Worm (Caenorhabditis elegans) whole organism, L3 larva: ENCODE results near the gene prmt-5.

Experiments
- ZK546.5 ChIP-seq: sonication (generic microtip); optimal IDR thresholded peaks from 2 replicates; lab custom pipeline; 2017; ENCODE audit warnings: missing biosample characterization, missing genetic modification characterization
- ama-1 ChIP-seq: fragments of 150-350 bp; optimal IDR thresholded peaks from 2 replicates; lab custom pipeline; 2018
- ceh-16 ChIP-seq: sonication (generic microtip); optimal IDR thresholded peaks from 2 replicates; lab custom pipeline; 2017; ENCODE audit warnings: missing biosample characterization, missing genetic modification characterization
- ceh-28 ChIP-seq: fragments of 150-350 bp; optimal IDR thresholded peaks from 2 replicates; lab custom pipeline; 2014; ENCODE audit warnings: missing biosample characterization, missing genetic modification reagents, missing genetic modification characterization
- ceh-82 ChIP-seq: fragments of 150-350 bp; optimal IDR thresholded peaks from 2 replicates; lab custom pipeline; 2014; ENCODE audit warnings: missing biosample characterization, missing genetic modification characterization
- ceh-9 ChIP-seq: sonication (generic microtip); optimal IDR thresholded peaks from 2 replicates; lab custom pipeline; 2018; ENCODE audit warnings: missing biosample characterization, missing genetic modification characterization
- daf-12 ChIP-seq: fragments of 150-350 bp; optimal IDR thresholded peaks from 2 replicates; lab custom pipeline; 2014; ENCODE audit warnings: missing biosample characterization, missing genetic modification reagents, missing genetic modification characterization
- egl-27 ChIP-seq: sonication (generic microtip); optimal IDR thresholded peaks from 4 replicates; lab custom pipeline; 2017; ENCODE audit warnings: missing biosample characterization, missing genetic modification reagents, missing genetic modification characterization
- elt-2 ChIP-seq: sonication (generic microtip); optimal IDR thresholded peaks from 2 replicates; lab custom pipeline; 2016; ENCODE audit warnings: missing genetic modification reagents, mild to moderate bottlenecking, missing genetic modification characterization, missing compliant biosample characterization
- eor-1 ChIP-seq, 2 experiments: fragments of 150-350 bp; optimal IDR thresholded peaks; 2 replicates each; lab custom pipeline; 2014 to 2018; ENCODE audit warnings: missing biosample characterization in 2 of 2, missing genetic modification characterization in 2 of 2
- fkh-10 ChIP-seq: sonication (generic microtip); optimal IDR thresholded peaks from 2 replicates; lab custom pipeline; 2017; ENCODE audit warnings: missing biosample characterization, missing genetic modification reagents, missing genetic modification characterization
- fos-1 ChIP-seq: fragments of 150-350 bp; optimal IDR thresholded peaks from 2 replicates; lab custom pipeline; 2014; ENCODE audit warnings: missing biosample characterization, missing genetic modification characterization
- hmg-11 ChIP-seq: sonication (generic microtip); optimal IDR thresholded peaks from 2 replicates; lab custom pipeline; 2016; ENCODE audit warnings: missing genetic modification characterization, missing compliant biosample characterization
- jun-1 ChIP-seq: fragments of 150-350 bp; optimal IDR thresholded peaks from 2 replicates; lab custom pipeline; 2014; ENCODE audit warnings: missing biosample characterization, missing genetic modification reagents, missing genetic modification characterization
- lin-15B ChIP-seq: fragments of 150-350 bp; optimal IDR thresholded peaks from 2 replicates; lab custom pipeline; 2014; ENCODE audit warnings: missing biosample characterization, missing genetic modification characterization
- lin-39 ChIP-seq: fragments of 150-350 bp; optimal IDR thresholded peaks from 2 replicates; lab custom pipeline; 2018; ENCODE audit warnings: missing biosample characterization, missing genetic modification reagents, missing genetic modification characterization
- lsy-12 ChIP-seq: sonication (generic microtip); optimal IDR thresholded peaks from 2 replicates; lab custom pipeline; 2016; ENCODE audit warnings: mild to moderate bottlenecking, missing genetic modification characterization, missing compliant biosample characterization
- mdl-1 ChIP-seq: fragments of 150-350 bp; optimal IDR thresholded peaks from 2 replicates; lab custom pipeline; 2014; ENCODE audit warnings: missing biosample characterization, missing genetic modification characterization
- mml-1 ChIP-seq: fragments of 150-350 bp; sonication (generic microtip); optimal IDR thresholded peaks from 3 replicates; lab custom pipeline; 2014; ENCODE audit warnings: missing biosample characterization, missing genetic modification characterization
- nhr-11 ChIP-seq: fragments of 150-350 bp; optimal IDR thresholded peaks from 2 replicates; lab custom pipeline; 2014; ENCODE audit warnings: missing biosample characterization, missing genetic modification characterization
- nhr-12 ChIP-seq: fragments of 150-350 bp; optimal IDR thresholded peaks from 2 replicates; lab custom pipeline; 2014; ENCODE audit warnings: missing biosample characterization, missing genetic modification characterization
- nhr-23 ChIP-seq: fragments of 150-350 bp; optimal IDR thresholded peaks from 2 replicates; lab custom pipeline; 2014; ENCODE audit warnings: missing biosample characterization, missing genetic modification reagents, missing genetic modification characterization
- nhr-25 ChIP-seq: sonication (generic microtip); optimal IDR thresholded peaks from 2 replicates; lab custom pipeline; 2017; ENCODE audit warnings: missing biosample characterization, missing genetic modification characterization
- nhr-28 ChIP-seq: fragments of 150-350 bp; optimal IDR thresholded peaks from 2 replicates; lab custom pipeline; 2014; ENCODE audit warnings: missing biosample characterization, missing genetic modification characterization
- nhr-43 ChIP-seq: sonication (generic microtip); optimal IDR thresholded peaks from 2 replicates; lab custom pipeline; 2016; ENCODE audit warnings: mild to moderate bottlenecking, missing genetic modification characterization, missing compliant biosample characterization; ENCODE audit not compliant: poor library complexity, severe bottlenecking
- nhr-77 ChIP-seq: fragments of 150-350 bp; optimal IDR thresholded peaks from 2 replicates; lab custom pipeline; 2014; ENCODE audit warnings: missing biosample characterization, missing genetic modification characterization
- pha-4 ChIP-seq: fragments of 150-350 bp; optimal IDR thresholded peaks from 2 replicates; lab custom pipeline; 2014; ENCODE audit warnings: missing biosample characterization, missing genetic modification reagents, missing genetic modification characterization
- pqm-1 ChIP-seq: fragments of 150-350 bp; optimal IDR thresholded peaks from 2 replicates; lab custom pipeline; 2017; ENCODE audit warnings: missing biosample characterization, missing genetic modification characterization, inconsistent platforms
- skn-1 ChIP-seq: fragments of 150-350 bp; optimal IDR thresholded peaks from 2 replicates; lab custom pipeline; 2014; ENCODE audit warnings: missing biosample characterization, missing genetic modification characterization
- tbx-2 ChIP-seq: sonication (generic microtip); optimal IDR thresholded peaks from 2 replicates; lab custom pipeline; 2016; ENCODE audit warnings: mild to moderate bottlenecking, missing genetic modification characterization, missing compliant biosample characterization
- unc-62 ChIP-seq: fragments of 150-350 bp; sonication (generic microtip); optimal IDR thresholded peaks from 4 replicates; lab custom pipeline; 2014; ENCODE audit warnings: missing biosample characterization, missing genetic modification reagents, missing genetic modification characterization
- ztf-11 ChIP-seq: fragments of 150-350 bp; optimal IDR thresholded peaks from 2 replicates; lab custom pipeline; 2014; ENCODE audit warnings: missing biosample characterization, missing genetic modification characterization
- ztf-4 ChIP-seq: fragments of 150-350 bp; optimal IDR thresholded peaks from 2 replicates; lab custom pipeline; 2014; ENCODE audit warnings: missing biosample characterization, missing genetic modification characterization

The prmt-5 gene

DNA sequence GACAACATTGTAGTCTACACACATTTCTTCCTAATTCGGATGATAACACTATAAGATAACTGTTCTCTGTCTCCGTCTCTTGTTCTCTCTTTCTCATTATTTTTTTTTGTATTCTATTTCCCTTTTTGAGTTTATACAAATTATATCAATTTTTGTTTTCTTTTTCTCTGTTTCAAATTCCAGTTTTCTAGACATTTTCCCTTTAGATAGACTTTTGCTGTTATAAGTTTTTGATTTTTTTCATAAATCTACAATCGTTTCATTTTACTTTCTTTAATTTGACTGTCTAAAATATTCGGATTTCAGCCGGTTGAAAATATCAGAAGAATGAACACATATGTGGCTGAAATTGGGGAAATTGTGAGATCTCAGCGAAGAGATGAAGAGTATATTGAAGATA is 5.7 kb downstream of the prmt-5 start, which contains the start of gene prx-10:
TSS of gene prx-10 (plus strand) at position 301 of the 400 bp plus-strand sequence.
- no peak for TF ChIP-seq egl-27 (tag; lab: Kevin White, UChicago)
- peak; percentile 24 for TF ChIP-seq elt-2 (tag; lab: Kevin White, UChicago)

- no peak for TF ChIP-seq pqm-1
- no peak for TF ChIP-seq mdl-1 (tag; lab: Kevin White, UChicago)
- TF ChIP-seq lin-39 (tag; lab: Kevin White, UChicago) = no peak
- TF ChIP-seq unc-62 (GFP tag; lab: Kevin White, UChicago) = no peak
- TF ChIP-seq lin-15B (tag; lab: Kevin White, UChicago) = no peak
- TF ChIP-seq elt-2 (tag; lab: Kevin White, UChicago) = no peak
- TF ChIP-seq nhr-77 (tag; lab: Kevin White, UChicago) = no peak
Measured at ce11 chrIII:5241854-5242253, 11.5 kb downstream of the prmt-5 start.

- TF ChIP-seq pqm-1 (no peak), eor-1 (tag; optimal IDR thresholded peaks at IDR 0.05; lab: Kevin White, UChicago) (no peak), mdl-1 (tag; lab: Kevin White, UChicago) (no peak), nhr-11 (tag; lab: Kevin White, UChicago) (no peak), lin-39 (tag; lab: Kevin White, UChicago) (no peak), tbx-2 (tag; lab: Kevin White, UChicago) (no peak)
Measured at ce11 chrIII:5244539-5244938, 14.2 kb downstream of the prmt-5 start, which contains the start of gene cnd-1. Gene cnd-1, minus strand, starts transcription at chrIII:5244639.

ce11 chrIII:5245067-5245466 is 14.7 kb downstream of the prmt-5 start:
- no peak for TF ChIP-seq mml-1 (tag; lab: Kevin White, UChicago)
- no peak for TF ChIP-seq mdl-1 (tag; lab: Kevin White, UChicago)
- no peak for TF ChIP-seq ztf-4 (tag; lab: Kevin White, UChicago)
- no peak for TF ChIP-seq nhr-43
- TF ChIP-seq nhr-23 (tag; lab: Kevin White, UChicago) = no peak
- TF ChIP-seq ceh-16 = no peak
- no peak for TF ChIP-seq egl-27 (tag; lab: Kevin White, UChicago)

- TF ChIP-seq ztf-11 (tag; lab: Kevin White, UChicago) = no peak
- TF ChIP-seq ceh-9 (tag; lab: Kevin White, UChicago) = no peak
- TF ChIP-seq egl-27 (tag; lab: Kevin White, UChicago) = no peak
- TF ChIP-seq ztf-4 (tag; lab: Kevin White, UChicago) = no peak
- no peak for TF ChIP-seq pqm-1
- TF ChIP-seq elt-2 (tag; lab: Kevin White, UChicago) = no peak
- TF ChIP-seq fos-1 = no peak
- TF ChIP-seq lsy-12 (tag; lab: Kevin White, UChicago) = no peak
- no peak for TF ChIP-seq fkh-10 (GFP tag; lab: Kevin White, UChicago)
- no peak for TF ChIP-seq ceh-28 (tag; lab: Kevin White, UChicago)
- TF ChIP-seq mml-1 (tag; lab: Kevin White, UChicago) = no peak
- no peak for TF ChIP-seq ceh-82
Measured at ce11 chrIII:5248706-5249105, 18.4 kb downstream of the prmt-5 start.

DNA sequence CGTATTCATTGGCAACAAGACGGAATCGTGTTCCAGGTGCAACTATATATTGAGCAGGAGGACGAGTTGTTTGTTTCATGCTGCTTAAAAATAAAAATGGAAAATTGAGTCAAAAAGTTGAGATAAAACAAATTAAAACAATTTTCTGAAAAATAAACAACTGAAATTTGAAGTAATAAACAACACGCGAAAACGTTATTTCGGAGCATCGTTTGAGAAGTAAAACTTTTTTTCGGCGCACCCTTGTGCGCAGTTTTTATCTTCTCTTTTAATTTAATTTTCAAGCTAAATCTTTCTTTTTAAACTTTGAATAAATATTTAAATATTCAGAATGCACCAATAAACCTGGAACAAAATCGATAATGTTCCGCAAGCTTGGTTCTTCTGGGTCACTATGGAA is 23.8 kb downstream of the prmt-5 start, which contains the start of the genes sumv-1 and gop-1:
TSS of gene sumv-1 (minus strand) at position 80 of the 400 bp plus-strand sequence.
TSS of gene gop-1 (plus strand) at position 331 of the 400 bp plus-strand sequence.
- peak; percentile 42 for TF ChIP-seq pha-4 (tag; lab: Kevin White, UChicago)
- TF ChIP-seq nhr-28 (tag; lab: Kevin White, UChicago) = no peak

DNA sequence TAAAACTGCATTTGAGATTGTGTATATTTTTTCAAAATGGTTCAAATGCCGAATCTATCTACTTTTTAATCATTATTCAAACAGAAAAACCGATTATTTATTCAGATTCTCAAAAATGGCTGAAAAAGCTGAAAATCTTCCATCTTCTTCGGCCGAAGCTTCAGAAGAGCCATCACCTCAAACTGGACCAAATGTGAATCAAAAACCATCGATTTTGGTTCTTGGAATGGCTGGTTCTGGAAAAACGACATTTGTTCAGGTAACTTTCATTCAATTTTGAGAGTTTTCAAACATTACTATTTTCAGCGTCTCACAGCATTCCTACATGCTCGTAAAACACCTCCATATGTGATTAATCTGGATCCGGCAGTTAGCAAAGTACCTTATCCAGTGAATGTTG is 28.6 kb downstream of the prmt-5 start, which contains the start of gene gop-2:
TSS of gene gop-2 (plus strand) at position 106 of the 400 bp plus-strand sequence.
- no peak for TF ChIP-seq nhr-12 (tag; lab: Kevin White, UChicago)
- no peak for TF ChIP-seq nhr-11 (tag; lab: Kevin White, UChicago)
- TF ChIP-seq daf-12 (tag; lab: Kevin White, UChicago) = no peak
- no peak for TF ChIP-seq fkh-10 (GFP tag; lab: Kevin White, UChicago)
- no peak for TF ChIP-seq skn-1 (tag; lab: Kevin White, UChicago)
- TF ChIP-seq eor-1 (tag; optimal IDR thresholded peaks at IDR 0.05; lab: Kevin White, UChicago) = no peak
- TF ChIP-seq ceh-82 = no peak
- TF ChIP-seq nhr-23 (tag; lab: Kevin White, UChicago) = no peak
- no peak for TF ChIP-seq nhr-25 (tag; lab: Kevin White, UChicago)
- no peak for TF ChIP-seq ama-1
- no peak for TF ChIP-seq ztf-4 (tag; lab: Kevin White, UChicago)
- TF ChIP-seq hmg-11 = no peak
- no peak for TF ChIP-seq jun-1 (tag; lab: Kevin White, UChicago)
- TF ChIP-seq ZK546.5 = no peak
